Fruit fly (Drosophila melanogaster) whole organism, embryonic: Measurements from ENCODE around the gene Slip1.
A peak's percentile ranks its signal among the peaks of the same experiment; 100 is the strongest.

Experiments
- Adf1 ChIP-seq: fragments of 200-800 bp; sonication (Bioruptor generic); IDR thresholded peaks from 2 replicates; pipeline ENCODE4 v1.3.6; 2022; ENCODE audit warnings: missing biosample characterization, missing genetic modification characterization
- Aef1 ChIP-seq: fragments of 200-800 bp; sonication (Bioruptor generic); IDR thresholded peaks from 3 replicates; pipeline ENCODE4 v1.3.6; 2022; ENCODE audit warnings: missing biosample characterization, missing genetic modification characterization
- BtbVII ChIP-seq: fragments of 200-800 bp; sonication (Bioruptor generic); optimal IDR thresholded peaks from 3 replicates; lab custom pipeline; 2017; ENCODE audit warnings: missing biosample characterization, mild to moderate bottlenecking, missing genetic modification characterization
- CG10321 ChIP-seq: fragments of 200-800 bp; sonication (Bioruptor generic); IDR thresholded peaks from 2 replicates; pipeline ENCODE4 v1.3.6; 2022; ENCODE audit warnings: missing biosample characterization, missing genetic modification characterization
- CG11247 ChIP-seq: fragments of 200-800 bp; sonication (Bioruptor generic); IDR thresholded peaks from 2 replicates; pipeline ENCODE4 v1.3.6; 2022; ENCODE audit warnings: missing biosample characterization, missing genetic modification characterization
- CG11456 ChIP-seq: fragments of 200-800 bp; sonication (Bioruptor generic); IDR thresholded peaks from 3 replicates; pipeline ENCODE4 v1.3.6; 2022; ENCODE audit warnings: missing biosample characterization, missing genetic modification characterization
- CG11723 ChIP-seq: fragments of 200-800 bp; sonication (Bioruptor generic); optimal IDR thresholded peaks from 2 replicates; lab custom pipeline; 2017; ENCODE audit warnings: missing biosample characterization, mild to moderate bottlenecking, missing genetic modification characterization
- CG13296 ChIP-seq: fragments of 200-800 bp; sonication (Bioruptor generic); optimal IDR thresholded peaks from 3 replicates; lab custom pipeline; 2018; ENCODE audit warnings: missing biosample characterization, mild to moderate bottlenecking, missing genetic modification characterization
- CG13424 ChIP-seq: fragments of 200-800 bp; sonication (Bioruptor generic); optimal IDR thresholded peaks from 2 replicates; lab custom pipeline; 2019; ENCODE audit warnings: missing biosample characterization, mild to moderate bottlenecking, missing genetic modification characterization, moderate library complexity
- CG13775 ChIP-seq: fragments of 200-800 bp; sonication (Bioruptor generic); optimal IDR thresholded peaks from 3 replicates; lab custom pipeline; 2017; ENCODE audit warnings: missing biosample characterization, mild to moderate bottlenecking, missing genetic modification characterization
- CG13894 ChIP-seq: fragments of 200-800 bp; sonication (Bioruptor generic); optimal IDR thresholded peaks from 3 replicates; lab custom pipeline; 2018; ENCODE audit warnings: missing biosample characterization, mild to moderate bottlenecking, missing genetic modification characterization, moderate library complexity
- CG15269 ChIP-seq: fragments of 200-800 bp; sonication (Bioruptor generic); optimal IDR thresholded peaks from 2 replicates; lab custom pipeline; 2018; ENCODE audit warnings: missing biosample characterization, mild to moderate bottlenecking, missing genetic modification characterization, moderate library complexity
- CG17802 ChIP-seq: fragments of 200-800 bp; sonication (Bioruptor generic); optimal IDR thresholded peaks from 2 replicates; lab custom pipeline; 2018; ENCODE audit warnings: missing biosample characterization, mild to moderate bottlenecking, missing genetic modification characterization, moderate library complexity
- CG30020 ChIP-seq: fragments of 200-800 bp; optimal IDR thresholded peaks from 2 replicates; lab custom pipeline; 2019; ENCODE audit warnings: missing biosample characterization, mild to moderate bottlenecking, missing genetic modification characterization, moderate library complexity
- CG3065 ChIP-seq: fragments of 200-800 bp; sonication (Bioruptor generic); optimal IDR thresholded peaks from 2 replicates; lab custom pipeline; 2016; ENCODE audit warnings: missing biosample characterization, missing genetic modification characterization
- CG3995 ChIP-seq: fragments of 200-800 bp; sonication (Bioruptor generic); optimal IDR thresholded peaks from 3 replicates; lab custom pipeline; 2016; ENCODE audit warnings: missing biosample characterization, missing genetic modification characterization
- CG8290 ChIP-seq, 3 experiments: fragments of 200-800 bp; sonication (Bioruptor generic); optimal IDR thresholded peaks; 2 replicates each; lab custom pipeline; 2016 to 2019; ENCODE audit warnings: missing biosample characterization in 3 of 3, missing genetic modification characterization in 3 of 3, mild to moderate bottlenecking in 2 of 3, moderate library complexity in 1 of 3
- CG8944 ChIP-seq: fragments of 200-800 bp; sonication (Bioruptor generic); optimal IDR thresholded peaks from 3 replicates; lab custom pipeline; 2016; ENCODE audit warnings: missing biosample characterization, missing genetic modification characterization
- CG9215 ChIP-seq: fragments of 200-800 bp; sonication (Bioruptor generic); IDR thresholded peaks from 2 replicates; pipeline ENCODE4 v1.3.6; 2022; ENCODE audit warnings: missing biosample characterization, missing genetic modification characterization
- E2f1 ChIP-seq: fragments of 200-800 bp; sonication (Bioruptor generic); IDR thresholded peaks from 2 replicates; pipeline ENCODE4 v1.3.6; 2022; ENCODE audit warnings: missing biosample characterization, missing genetic modification characterization
- E2f2 ChIP-seq: fragments of 200-800 bp; sonication (Bioruptor generic); IDR thresholded peaks from 2 replicates; pipeline ENCODE4 v1.3.6; 2022; ENCODE audit warnings: missing biosample characterization, missing genetic modification characterization
- HmgD ChIP-seq: fragments of 200-800 bp; sonication (Bioruptor generic); optimal IDR thresholded peaks from 3 replicates; lab custom pipeline; 2016; ENCODE audit warnings: missing biosample characterization, missing genetic modification characterization
- Med ChIP-seq: fragments of 200-800 bp; sonication (Bioruptor generic); peaks from one replicate; lab custom pipeline; 2016; ENCODE audit warnings: missing biosample characterization, missing genetic modification characterization, mild to moderate bottlenecking, inconsistent platforms, moderate library complexity
- NFAT ChIP-seq: fragments of 200-800 bp; sonication (Bioruptor generic); IDR thresholded peaks from 2 replicates; pipeline ENCODE4 v1.3.6; 2022; ENCODE audit warnings: missing biosample characterization, missing genetic modification characterization
- Nf-YA ChIP-seq: fragments of 200-800 bp; sonication (Bioruptor generic); IDR thresholded peaks from 2 replicates; pipeline ENCODE4 v1.3.6; 2022; ENCODE audit warnings: missing biosample characterization, missing genetic modification characterization
- Ptx1 ChIP-seq: fragments of 200-800 bp; sonication (Bioruptor generic); IDR thresholded peaks from 2 replicates; pipeline ENCODE4 v1.3.6; 2022; ENCODE audit warnings: missing biosample characterization, missing genetic modification characterization
- Six4 ChIP-seq: fragments of 200-800 bp; sonication (Bioruptor generic); optimal IDR thresholded peaks from 2 replicates; lab custom pipeline; 2016; ENCODE audit warnings: missing biosample characterization, missing genetic modification characterization
- Trl ChIP-seq, 3 experiments: fragments of >200 bp in 2 of 3; fragments of 200-800 bp in 1 of 3; sonication (Bioruptor generic) in 1 of 3; optimal IDR thresholded peaks; 2 replicates in 1 of 3; 3 replicates in 2 of 3; lab custom pipeline; 2016 to 2017; ENCODE audit warnings: missing biosample characterization in 1 of 3, missing genetic modification characterization in 1 of 3
- Vsx1 ChIP-seq: fragments of 200-800 bp; sonication (Bioruptor generic); optimal IDR thresholded peaks from 2 replicates; lab custom pipeline; 2017; ENCODE audit warnings: missing biosample characterization, mild to moderate bottlenecking, missing genetic modification characterization, missing genetic modification reagents
- az2 ChIP-seq: fragments of 200-800 bp; sonication (Bioruptor generic); optimal IDR thresholded peaks from 3 replicates; lab custom pipeline; 2016; ENCODE audit warnings: missing biosample characterization, missing genetic modification characterization
- bcd ChIP-seq: fragments of 200-800 bp; sonication (Bioruptor generic); optimal IDR thresholded peaks from 2 replicates; lab custom pipeline; 2017; ENCODE audit warnings: missing biosample characterization, mild to moderate bottlenecking, missing genetic modification characterization
- cg ChIP-seq: fragments of 200-800 bp; sonication (Bioruptor generic); optimal IDR thresholded peaks from 3 replicates; lab custom pipeline; 2019; ENCODE audit warnings: missing biosample characterization, mild to moderate bottlenecking, missing genetic modification characterization, moderate library complexity
- corto ChIP-seq: fragments of 200-800 bp; sonication (Bioruptor generic); optimal IDR thresholded peaks from 2 replicates; lab custom pipeline; 2016; ENCODE audit warnings: missing biosample characterization, mild to moderate bottlenecking, missing genetic modification characterization, moderate library complexity
- fd64A ChIP-seq: fragments of 200-800 bp; sonication (Bioruptor generic); optimal IDR thresholded peaks from 3 replicates; lab custom pipeline; 2018; ENCODE audit warnings: missing biosample characterization, mild to moderate bottlenecking, missing genetic modification characterization
- grn ChIP-seq: fragments of 200-800 bp; sonication (Bioruptor generic); optimal IDR thresholded peaks from 3 replicates; lab custom pipeline; 2017; ENCODE audit warnings: missing biosample characterization, missing genetic modification characterization
- gsb ChIP-seq: fragments of 200-800 bp; sonication (Bioruptor generic); IDR thresholded peaks from 2 replicates; pipeline ENCODE4 v1.3.6; 2022; ENCODE audit warnings: missing biosample characterization, missing genetic modification characterization
- ham ChIP-seq: fragments of 200-800 bp; sonication (Bioruptor generic); IDR thresholded peaks from 2 replicates; pipeline ENCODE4 v1.3.6; 2022; ENCODE audit warnings: missing biosample characterization, missing genetic modification characterization
- her ChIP-seq: fragments of 200-800 bp; sonication (Bioruptor generic); optimal IDR thresholded peaks from 2 replicates; lab custom pipeline; 2016; ENCODE audit warnings: missing biosample characterization, missing genetic modification characterization
- insv ChIP-seq, 2 experiments: fragments of 200-800 bp; sonication (Bioruptor generic); optimal IDR thresholded peaks; 3 replicates each; lab custom pipeline; 2016 to 2018; ENCODE audit warnings: missing biosample characterization in 2 of 2, missing genetic modification characterization in 2 of 2
- jing ChIP-seq: fragments of 200-800 bp; sonication (Bioruptor generic); optimal IDR thresholded peaks from 2 replicates; lab custom pipeline; 2018; ENCODE audit warnings: missing biosample characterization, mild to moderate bottlenecking, missing genetic modification characterization
- phol ChIP-seq: fragments of 200-800 bp; sonication (Bioruptor generic); optimal IDR thresholded peaks from 3 replicates; lab custom pipeline; 2018; ENCODE audit warnings: missing biosample characterization, mild to moderate bottlenecking, missing genetic modification characterization, moderate library complexity
- pros ChIP-seq: fragments of 200-800 bp; sonication (Bioruptor generic); optimal IDR thresholded peaks from 3 replicates; lab custom pipeline; 2019; ENCODE audit warnings: missing biosample characterization, mild to moderate bottlenecking, missing genetic modification characterization, moderate library complexity
- seq ChIP-seq: fragments of 200-800 bp; sonication (Bioruptor generic); IDR thresholded peaks from 2 replicates; pipeline ENCODE4 v1.3.6; 2022; ENCODE audit warnings: missing biosample characterization, missing genetic modification characterization
- sob ChIP-seq: fragments of 200-800 bp; sonication (Bioruptor generic); IDR thresholded peaks from 2 replicates; pipeline ENCODE4 v1.3.6; 2022; ENCODE audit warnings: missing biosample characterization, missing genetic modification characterization
- sqz ChIP-seq: fragments of 200-800 bp; sonication (Bioruptor generic); optimal IDR thresholded peaks from 3 replicates; lab custom pipeline; 2018; ENCODE audit warnings: missing biosample characterization, mild to moderate bottlenecking, missing genetic modification characterization
- tll ChIP-seq, 2 experiments: fragments of 200-800 bp in 1 of 2; fragments of >200 bp in 1 of 2; sonication (Bioruptor generic) in 1 of 2; optimal IDR thresholded peaks; 2 replicates each; lab custom pipeline; 2017 to 2019; ENCODE audit warnings: missing biosample characterization in 2 of 2, missing genetic modification characterization in 2 of 2, mild to moderate bottlenecking in 1 of 2, moderate library complexity in 1 of 2
- unc-4 ChIP-seq: fragments of 200-800 bp; sonication (Bioruptor generic); IDR thresholded peaks from 2 replicates; pipeline ENCODE4 v1.3.6; 2022; ENCODE audit warnings: missing biosample characterization, missing genetic modification characterization; ENCODE audit not compliant: partially characterized antibody
- unpg ChIP-seq: fragments of 200-800 bp; sonication (Bioruptor generic); optimal IDR thresholded peaks from 3 replicates; lab custom pipeline; 2018; ENCODE audit warnings: missing biosample characterization, mild to moderate bottlenecking, missing genetic modification characterization, moderate library complexity
- wdn ChIP-seq: fragments of 200-800 bp; sonication (Bioruptor generic); IDR thresholded peaks from 2 replicates; pipeline ENCODE4 v1.3.6; 2022; ENCODE audit warnings: missing biosample characterization, missing genetic modification characterization

Slip1 gene

dm6 chr4:663055-663670 lies at the start of gene Slip1, which contains the start of gene CG46466 (continued):
- TF ChIP-seq Aef1 (GFP tag; lab: Robert Waterston, UW), result no peak
- TF ChIP-seq fd64A, result no peak
- no peak for TF ChIP-seq Trl (optimal IDR thresholded peaks at IDR 0.05; lab: Kevin White, UChicago)
- no peak for TF ChIP-seq Trl (GFP tag; optimal IDR thresholded peaks at IDR 0.05; lab: Kevin White, UChicago)
- no peak for TF ChIP-seq CG11247 (GFP tag; lab: Robert Waterston, UW)
- TF ChIP-seq az2 (GFP tag; lab: Kevin White, UChicago), result peak; percentile 6
- TF ChIP-seq Ptx1 (GFP tag; lab: Robert Waterston, UW), result no peak
- no peak for TF ChIP-seq BtbVII
- TF ChIP-seq grn (GFP tag; lab: Kevin White, UChicago), result no peak
- TF ChIP-seq Vsx1, result no peak
- TF ChIP-seq CG15269 (tag; lab: Kevin White, UChicago), result no peak
- TF ChIP-seq sob (GFP tag; lab: Robert Waterston, UW), result no peak
- no peak for TF ChIP-seq CG9215 (GFP tag; lab: Robert Waterston, UW)
- no peak for TF ChIP-seq seq
- TF ChIP-seq Nf-YA (GFP tag; lab: Robert Waterston, UW), result no peak
- no peak for TF ChIP-seq bcd (GFP tag; lab: Kevin White, UChicago)
- TF ChIP-seq E2f2, result no peak
- TF ChIP-seq CG8944 (GFP tag; lab: Kevin White, UChicago), result no peak
- TF ChIP-seq unpg (GFP tag; lab: Kevin White, UChicago), result peak; percentile 3
- TF ChIP-seq sqz (GFP tag; lab: Kevin White, UChicago), result no peak
- no peak for TF ChIP-seq CG11456
- TF ChIP-seq tll (GFP tag; optimal IDR thresholded peaks at IDR 0.05; lab: Kevin White, UChicago), result no peak
- TF ChIP-seq NFAT (GFP tag; lab: Robert Waterston, UW), result no peak
- TF ChIP-seq E2f1 (GFP tag; lab: Robert Waterston, UW), result no peak
- TF ChIP-seq CG13424 (tag; lab: Kevin White, UChicago), result peak; percentile 33
- TF ChIP-seq CG3995, result peak; percentile 37
- no peak for TF ChIP-seq ham
- TF ChIP-seq wdn (GFP tag; lab: Robert Waterston, UW), result no peak
- peak; percentile 31 for TF ChIP-seq CG13775 (GFP tag; lab: Kevin White, UChicago)

dm6 chr4:625898-626644 lies 37.4 kb upstream of the Slip1 start, which contains the start of gene mav:
TSS of gene mav (minus strand) at chr4:626031.
- TF ChIP-seq CG11723 (GFP tag; lab: Kevin White, UChicago), result peak; percentile 56
- TF ChIP-seq jing (GFP tag; lab: Kevin White, UChicago), result no peak
- no peak for TF ChIP-seq HmgD (GFP tag; lab: Kevin White, UChicago)
- TF ChIP-seq cg (GFP tag; lab: Kevin White, UChicago), result peak; percentile 88
- peak; percentile 72 for TF ChIP-seq CG30020 (tag; lab: Kevin White, UChicago)
- TF ChIP-seq CG13894 (tag; lab: Kevin White, UChicago), result peak; percentile 49
- no peak for TF ChIP-seq Adf1 (GFP tag; lab: Robert Waterston, UW)
- no peak for TF ChIP-seq gsb (GFP tag; lab: Robert Waterston, UW)
- TF ChIP-seq CG13296 (GFP tag; lab: Kevin White, UChicago), result peak; percentile 16
- TF ChIP-seq pros (GFP tag; lab: Kevin White, UChicago), result peak; percentile 74
- peak; percentile 48 for TF ChIP-seq CG17802 (tag; lab: Kevin White, UChicago)
- TF ChIP-seq phol, result no peak
- no peak for TF ChIP-seq unc-4 (GFP tag; lab: Robert Waterston, UW)
- TF ChIP-seq insv (GFP tag; optimal IDR thresholded peaks at IDR 0.05; lab: Kevin White, UChicago), result peak in 1 of 2 experiments; percentile 32
- peak; percentile 52 for TF ChIP-seq Med
- peak; percentile 70 for TF ChIP-seq CG3065 (GFP tag; lab: Kevin White, UChicago)
- TF ChIP-seq unpg (GFP tag; lab: Kevin White, UChicago), result no peak
- TF ChIP-seq CG8290 (GFP tag; optimal IDR thresholded peaks at IDR 0.05; lab: Kevin White, UChicago), result no peak
- TF ChIP-seq CG8290 (tag; optimal IDR thresholded peaks at IDR 0.05; lab: Kevin White, UChicago), result peak in 1 of 2 experiments; percentile 62
- TF ChIP-seq Six4, result no peak
- peak; percentile 14 for TF ChIP-seq corto (GFP tag; lab: Kevin White, UChicago)
- no peak for TF ChIP-seq her (GFP tag; lab: Kevin White, UChicago)
- TF ChIP-seq CG10321 (GFP tag; lab: Robert Waterston, UW), result peak; percentile 49; the same call in 1 of the 2 replicates
